Fruit fly (Drosophila melanogaster) whole organism, embryonic: ENCODE results near the gene Arp6.

Source experiments
- Adf1 ChIP-seq: fragments of 200-800 bp; sonication (Bioruptor generic); IDR thresholded peaks from 2 replicates; pipeline ENCODE4 v1.3.6; 2022; ENCODE audit warnings: missing biosample characterization, missing genetic modification characterization
- Aef1 ChIP-seq: fragments of 200-800 bp; sonication (Bioruptor generic); IDR thresholded peaks from 3 replicates; pipeline ENCODE4 v1.3.6; 2022; ENCODE audit warnings: missing biosample characterization, missing genetic modification characterization
- Atf-2 ChIP-seq: fragments of 200-800 bp; sonication (Bioruptor generic); optimal IDR thresholded peaks from 2 replicates; lab custom pipeline; 2016; ENCODE audit warnings: missing biosample characterization, missing genetic modification characterization
- Atf3 ChIP-seq: fragments of 200-800 bp; sonication (Bioruptor generic); optimal IDR thresholded peaks from 3 replicates; lab custom pipeline; 2016; ENCODE audit warnings: missing biosample characterization, missing genetic modification characterization
- Bgb ChIP-seq: fragments of 200-800 bp; sonication (Bioruptor generic); IDR thresholded peaks from 2 replicates; pipeline ENCODE4 v1.3.6; 2022; ENCODE audit warnings: missing biosample characterization, missing genetic modification characterization; ENCODE audit not compliant: partially characterized antibody
- CG10267 ChIP-seq: fragments of 200-800 bp; sonication (Bioruptor generic); optimal IDR thresholded peaks from 2 replicates; lab custom pipeline; 2018; ENCODE audit warnings: missing biosample characterization, mild to moderate bottlenecking, missing genetic modification characterization, moderate library complexity
- CG10565 ChIP-seq: fragments of 200-800 bp; sonication (Bioruptor generic); optimal IDR thresholded peaks from 3 replicates; lab custom pipeline; 2016; ENCODE audit warnings: missing biosample characterization, mild to moderate bottlenecking, missing genetic modification characterization
- CG11696 ChIP-seq: fragments of 200-800 bp; sonication (Bioruptor generic); IDR thresholded peaks from 2 replicates; pipeline ENCODE4 v1.3.6; 2022; ENCODE audit warnings: missing biosample characterization, missing genetic modification characterization
- CG12236 ChIP-seq: fragments of 200-800 bp; sonication (Bioruptor generic); optimal IDR thresholded peaks from 2 replicates; lab custom pipeline; 2016; ENCODE audit warnings: missing biosample characterization, missing genetic modification characterization
- CG13123 ChIP-seq: fragments of 200-800 bp; sonication (Bioruptor generic); optimal IDR thresholded peaks from 2 replicates; lab custom pipeline; 2016; ENCODE audit warnings: missing biosample characterization, missing genetic modification characterization
- CG14441 ChIP-seq: fragments of 200-800 bp; sonication (Bioruptor generic); IDR thresholded peaks from 2 replicates; pipeline ENCODE4 v1.3.6; 2022; ENCODE audit warnings: missing biosample characterization, missing genetic modification characterization
- CG15073 ChIP-seq: fragments of 200-800 bp; sonication (Bioruptor generic); optimal IDR thresholded peaks from 2 replicates; lab custom pipeline; 2016; ENCODE audit warnings: missing biosample characterization, missing genetic modification characterization
- CG16813 ChIP-seq: fragments of 200-800 bp; sonication (Bioruptor generic); IDR thresholded peaks from 3 replicates; pipeline ENCODE4 v1.3.6; 2022; ENCODE audit warnings: missing biosample characterization, missing genetic modification characterization; ENCODE audit not compliant: partially characterized antibody
- CG17385 ChIP-seq: fragments of 200-800 bp; sonication (Bioruptor generic); optimal IDR thresholded peaks from 3 replicates; lab custom pipeline; 2018; ENCODE audit warnings: missing biosample characterization, mild to moderate bottlenecking, missing genetic modification characterization
- CG17612 ChIP-seq: fragments of 200-800 bp; sonication (Bioruptor generic); IDR thresholded peaks from 2 replicates; pipeline ENCODE4 v1.3.6; 2022; ENCODE audit warnings: missing biosample characterization, missing genetic modification characterization
- CG18011 ChIP-seq: fragments of 200-800 bp; sonication (Bioruptor generic); optimal IDR thresholded peaks from 2 replicates; lab custom pipeline; 2017; ENCODE audit warnings: missing biosample characterization, missing genetic modification characterization, mild to moderate bottlenecking, moderate library complexity, missing genotype
- CG2889 ChIP-seq: fragments of 200-800 bp; sonication (Bioruptor generic); IDR thresholded peaks from 3 replicates; pipeline ENCODE4 v1.3.6; 2022; ENCODE audit warnings: missing biosample characterization, missing genetic modification characterization
- CG33213 ChIP-seq: fragments of 200-800 bp; sonication (Bioruptor generic); optimal IDR thresholded peaks from 3 replicates; lab custom pipeline; 2016; ENCODE audit warnings: missing biosample characterization, missing genetic modification characterization
- CG3847 ChIP-seq: fragments of 200-800 bp; sonication (Bioruptor generic); IDR thresholded peaks from 2 replicates; pipeline ENCODE4 v1.3.6; 2022; ENCODE audit warnings: missing biosample characterization, missing genetic modification characterization
- CG4707 ChIP-seq: fragments of 200-800 bp; sonication (Bioruptor generic); optimal IDR thresholded peaks from 2 replicates; lab custom pipeline; 2018; ENCODE audit warnings: missing biosample characterization, mild to moderate bottlenecking, missing genetic modification characterization, moderate library complexity
- CG6765 ChIP-seq: fragments of 200-800 bp; sonication (Bioruptor generic); optimal IDR thresholded peaks from 3 replicates; lab custom pipeline; 2017; ENCODE audit warnings: missing biosample characterization, mild to moderate bottlenecking, missing genetic modification characterization
- CG7963 ChIP-seq: fragments of 200-800 bp; sonication (Bioruptor generic); IDR thresholded peaks from 3 replicates; pipeline ENCODE4 v1.3.6; 2022; ENCODE audit warnings: missing biosample characterization, missing genetic modification characterization; ENCODE audit not compliant: partially characterized antibody
- CG8765 ChIP-seq: fragments of 200-800 bp; sonication (Bioruptor generic); IDR thresholded peaks from 2 replicates; pipeline ENCODE4 v1.3.6; 2022; ENCODE audit warnings: missing biosample characterization, missing genetic modification characterization
- CG9437 ChIP-seq: fragments of 200-800 bp; sonication (Bioruptor generic); optimal IDR thresholded peaks from 2 replicates; lab custom pipeline; 2018; ENCODE audit warnings: missing biosample characterization, mild to moderate bottlenecking, missing genetic modification characterization
- CG9727 ChIP-seq: fragments of 200-800 bp; sonication (Bioruptor generic); optimal IDR thresholded peaks from 3 replicates; lab custom pipeline; 2017; ENCODE audit warnings: missing biosample characterization, mild to moderate bottlenecking, missing genetic modification characterization
- Dfd ChIP-seq, 2 experiments: fragments of >200 bp; optimal IDR thresholded peaks; 2 replicates each; lab custom pipeline; 2017; ENCODE audit warnings: missing biosample characterization in 2 of 2, missing genetic modification characterization in 2 of 2
- MTF-1 ChIP-seq: fragments of 200-800 bp; sonication (Bioruptor generic); optimal IDR thresholded peaks from 2 replicates; lab custom pipeline; 2018; ENCODE audit warnings: missing biosample characterization, mild to moderate bottlenecking, missing genetic modification characterization, borderline replicate concordance
- Mad ChIP-seq: fragments of 200-800 bp; sonication (Bioruptor generic); optimal IDR thresholded peaks from 2 replicates; lab custom pipeline; 2016; ENCODE audit warnings: missing biosample characterization, missing genetic modification characterization
- Meics ChIP-seq: fragments of 200-800 bp; sonication (Bioruptor generic); optimal IDR thresholded peaks from 2 replicates; lab custom pipeline; 2017; ENCODE audit warnings: missing biosample characterization, mild to moderate bottlenecking, missing genetic modification characterization
- Myb ChIP-seq: fragments of 200-800 bp; sonication (Bioruptor generic); optimal IDR thresholded peaks from 2 replicates; lab custom pipeline; 2016; ENCODE audit warnings: missing biosample characterization, missing genetic modification characterization
- NC2β ChIP-seq: fragments of 200-800 bp; sonication (Bioruptor generic); optimal IDR thresholded peaks from 2 replicates; lab custom pipeline; 2016; ENCODE audit warnings: missing biosample characterization, missing genetic modification characterization
- Oaz ChIP-seq: fragments of 200-800 bp; sonication (Bioruptor generic); IDR thresholded peaks from 2 replicates; pipeline ENCODE4 v1.3.6; 2022; ENCODE audit warnings: missing biosample characterization, missing genetic modification characterization
- Ptx1 ChIP-seq: fragments of 200-800 bp; sonication (Bioruptor generic); IDR thresholded peaks from 2 replicates; pipeline ENCODE4 v1.3.6; 2022; ENCODE audit warnings: missing biosample characterization, missing genetic modification characterization
- Sry-β ChIP-seq: fragments of 200-800 bp; sonication (Bioruptor generic); optimal IDR thresholded peaks from 2 replicates; lab custom pipeline; 2018; ENCODE audit warnings: missing biosample characterization, mild to moderate bottlenecking, missing genetic modification characterization, moderate library complexity
- ac ChIP-seq: fragments of 200-800 bp; sonication (Bioruptor generic); optimal IDR thresholded peaks from 3 replicates; lab custom pipeline; 2017; ENCODE audit warnings: missing biosample characterization, mild to moderate bottlenecking, missing genetic modification characterization
- bcd ChIP-seq: fragments of 200-800 bp; sonication (Bioruptor generic); optimal IDR thresholded peaks from 2 replicates; lab custom pipeline; 2017; ENCODE audit warnings: missing biosample characterization, mild to moderate bottlenecking, missing genetic modification characterization
- ci ChIP-seq: fragments of 200-800 bp; sonication (Bioruptor generic); IDR thresholded peaks from 3 replicates; pipeline ENCODE4 v1.3.6; 2022; ENCODE audit warnings: missing biosample characterization, missing genetic modification characterization
- dan ChIP-seq: fragments of 200-800 bp; sonication (Bioruptor generic); IDR thresholded peaks from 2 replicates; pipeline ENCODE4 v1.3.6; 2022; ENCODE audit warnings: missing biosample characterization, missing genetic modification characterization
- dmrt11E ChIP-seq: fragments of 200-800 bp; sonication (Bioruptor generic); optimal IDR thresholded peaks from 3 replicates; lab custom pipeline; 2018; ENCODE audit warnings: missing biosample characterization, mild to moderate bottlenecking, missing genetic modification characterization, moderate library complexity
- lilli ChIP-seq: fragments of 200-800 bp; sonication (Bioruptor generic); optimal IDR thresholded peaks from 3 replicates; lab custom pipeline; 2016; ENCODE audit warnings: missing biosample characterization, missing genetic modification characterization
- lola ChIP-seq, 3 experiments: fragments of >200 bp in 2 of 3; fragments of 200-800 bp in 1 of 3; sonication (Bioruptor generic) in 1 of 3; optimal IDR thresholded peaks; 2 replicates each; lab custom pipeline; 2017 to 2019; ENCODE audit warnings: missing biosample characterization in 3 of 3, missing genetic modification characterization in 3 of 3, mild to moderate bottlenecking in 1 of 3, moderate library complexity in 1 of 3
- p53 ChIP-seq: fragments of 200-800 bp; sonication (Bioruptor generic); optimal IDR thresholded peaks from 2 replicates; lab custom pipeline; 2016; ENCODE audit warnings: missing biosample characterization, missing genetic modification characterization
- peb ChIP-seq: fragments of 200-800 bp; sonication (Bioruptor generic); IDR thresholded peaks from 2 replicates; pipeline ENCODE4 v1.3.6; 2022; ENCODE audit warnings: missing biosample characterization, missing genetic modification characterization
- row ChIP-seq: fragments of 200-800 bp; sonication (Bioruptor generic); IDR thresholded peaks from 3 replicates; pipeline ENCODE4 v1.3.6; 2022; ENCODE audit warnings: missing biosample characterization, missing genetic modification characterization
- sim ChIP-seq: fragments of 200-800 bp; sonication (Bioruptor generic); IDR thresholded peaks from 2 replicates; pipeline ENCODE4 v1.3.6; 2022; ENCODE audit warnings: missing biosample characterization, missing genetic modification characterization
- tio ChIP-seq: fragments of 200-800 bp; sonication (Bioruptor generic); optimal IDR thresholded peaks from 2 replicates; lab custom pipeline; 2017; ENCODE audit warnings: missing biosample characterization, missing genetic modification characterization, inconsistent platforms
- trh ChIP-seq: fragments of 200-800 bp; sonication (Bioruptor generic); optimal IDR thresholded peaks from 2 replicates; lab custom pipeline; 2016; ENCODE audit warnings: missing biosample characterization, missing genetic modification characterization
- tup ChIP-seq: fragments of 200-800 bp; sonication (Bioruptor generic); optimal IDR thresholded peaks from 2 replicates; lab custom pipeline; 2016; ENCODE audit warnings: missing biosample characterization, mild to moderate bottlenecking, missing genetic modification characterization, moderate library complexity
- unpg ChIP-seq: fragments of 200-800 bp; sonication (Bioruptor generic); optimal IDR thresholded peaks from 3 replicates; lab custom pipeline; 2018; ENCODE audit warnings: missing biosample characterization, mild to moderate bottlenecking, missing genetic modification characterization, moderate library complexity
- vfl ChIP-seq: fragments of 200-800 bp; sonication (Bioruptor generic); optimal IDR thresholded peaks from 2 replicates; lab custom pipeline; 2016; ENCODE audit warnings: missing biosample characterization, missing genetic modification characterization

The Arp6 gene

DNA sequence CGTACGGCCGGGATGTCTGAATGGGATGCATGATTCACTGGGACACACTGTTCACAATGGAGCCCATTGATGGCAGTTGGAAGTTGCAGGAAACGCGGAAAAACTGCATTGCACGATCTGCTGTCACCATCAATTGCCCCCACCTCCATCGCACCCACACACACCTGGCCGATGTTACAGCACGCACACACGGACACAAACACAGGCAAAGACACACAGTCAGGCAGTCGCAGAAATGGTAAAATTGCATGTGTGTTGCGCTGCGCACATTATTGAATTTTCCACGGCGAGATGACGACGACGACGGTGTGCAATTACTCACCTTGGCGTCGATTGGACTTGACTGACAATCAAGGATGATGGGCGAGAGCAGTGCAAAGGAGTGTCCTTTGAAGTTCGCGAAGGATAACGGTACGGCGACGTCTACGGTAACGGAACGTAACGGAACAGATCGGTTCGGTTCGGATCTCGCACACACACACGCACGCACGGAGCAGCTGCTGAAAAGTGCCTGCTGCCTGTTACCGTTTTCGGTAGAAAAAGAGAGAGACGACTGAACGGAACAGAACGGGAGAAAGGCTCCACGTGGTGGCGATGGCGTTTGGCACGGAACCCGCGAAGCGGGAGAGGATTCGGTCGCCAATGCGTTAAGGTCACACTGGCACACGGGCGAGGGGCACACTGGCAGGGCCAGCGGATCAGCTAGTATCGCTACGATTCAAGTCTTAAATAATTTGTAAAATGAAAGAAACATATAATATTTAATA, 26.8 kb downstream of the Arp6 start, which contains the start of the genes CG9281 and CG15601 (continued):
- TF ChIP-seq CG9437 (GFP tag; lab: Kevin White, UChicago) (peak; percentile 66), Atf3 (GFP tag; lab: Kevin White, UChicago) (no peak), lilli (GFP tag; lab: Kevin White, UChicago) (no peak), CG33213 (peak; percentile 10), lola (GFP tag; optimal IDR thresholded peaks at IDR 0.05; lab: Kevin White, UChicago) (no peak), Dfd (GFP tag; optimal IDR thresholded peaks at IDR 0.05; lab: Kevin White, UChicago) (no peak), CG3847 (peak; percentile 37; the same call in 1 of the 2 replicates), Aef1 (GFP tag; lab: Robert Waterston, UW) (no peak), Bgb (GFP tag; lab: Robert Waterston, UW) (peak; percentile 29; the same call in 1 of the 2 replicates), CG11696 (no peak), CG8765 (GFP tag; lab: Robert Waterston, UW) (no peak), dmrt11E (tag; lab: Kevin White, UChicago) (no peak), CG7963 (GFP tag; lab: Robert Waterston, UW) (no peak), ac (GFP tag; lab: Kevin White, UChicago) (peak; percentile 6), ci (GFP tag; lab: Robert Waterston, UW) (peak; percentile 61; the same call in 1 of the 3 replicates), row (GFP tag; lab: Robert Waterston, UW) (peak; percentile 44; the same call in 2 of the 3 replicates), Adf1 (GFP tag; lab: Robert Waterston, UW) (0 out of 2 replicates have a peak, but pooled peaks have one; percentile 13), CG17612 (GFP tag; lab: Robert Waterston, UW) (no peak), tup (GFP tag; lab: Kevin White, UChicago) (no peak), CG18011 (GFP tag; lab: Kevin White, UChicago) (no peak), CG4707 (GFP tag; lab: Kevin White, UChicago) (no peak), Myb (GFP tag; lab: Kevin White, UChicago) (peak; percentile 11), Oaz (no peak), CG2889 (no peak), tio (GFP tag; lab: Kevin White, UChicago) (no peak), CG14441 (GFP tag; lab: Robert Waterston, UW) (no peak), sim (GFP tag; lab: Robert Waterston, UW) (no peak), MTF-1 (GFP tag; lab: Kevin White, UChicago) (peak; percentile 16), CG10267 (peak; percentile 35), CG16813 (GFP tag; lab: Robert Waterston, UW) (peak; percentile 35; the same call in 1 of the 3 replicates), Ptx1 (GFP tag; lab: Robert Waterston, UW) (no peak), p53 (GFP tag; lab: Kevin White, UChicago) (no peak), CG12236 (no peak), unpg (GFP tag; lab: Kevin White, UChicago) (no peak), CG9727 (GFP tag; lab: Kevin White, UChicago) (no peak), CG17385 (GFP tag; lab: Kevin White, UChicago) (peak; percentile 87), Mad (no peak), Atf-2 (GFP tag; lab: Kevin White, UChicago) (no peak), Meics (peak; percentile 25), CG15073 (no peak), vfl (GFP tag; lab: Kevin White, UChicago) (no peak), dan (GFP tag; lab: Robert Waterston, UW) (no peak), bcd (GFP tag; lab: Kevin White, UChicago) (no peak), CG10565 (no peak), Sry-β (no peak), peb (GFP tag; lab: Robert Waterston, UW) (no peak), CG13123 (GFP tag; lab: Kevin White, UChicago) (no peak), CG6765 (GFP tag; lab: Kevin White, UChicago) (peak; percentile 60), trh (no peak), NC2β (GFP tag; lab: Kevin White, UChicago) (no peak)
